Worm (Caenorhabditis elegans) whole organism, early embryonic: ENCODE measurements around the gene M02B1.3.

Source experiments
- ets-7 ChIP-seq: sonication (generic microtip); optimal IDR thresholded peaks from 2 replicates; lab custom pipeline; 2016; ENCODE audit warnings: missing genotype, missing genetic modification characterization, missing compliant biosample characterization
- flt-1 ChIP-seq: fragments of 200-800 bp; sonication (Bioruptor generic); IDR thresholded peaks from 2 replicates; pipeline ENCODE4 v1.3.6; 2022; ENCODE audit warnings: missing genetic modification characterization, missing compliant biosample characterization

DNA sequence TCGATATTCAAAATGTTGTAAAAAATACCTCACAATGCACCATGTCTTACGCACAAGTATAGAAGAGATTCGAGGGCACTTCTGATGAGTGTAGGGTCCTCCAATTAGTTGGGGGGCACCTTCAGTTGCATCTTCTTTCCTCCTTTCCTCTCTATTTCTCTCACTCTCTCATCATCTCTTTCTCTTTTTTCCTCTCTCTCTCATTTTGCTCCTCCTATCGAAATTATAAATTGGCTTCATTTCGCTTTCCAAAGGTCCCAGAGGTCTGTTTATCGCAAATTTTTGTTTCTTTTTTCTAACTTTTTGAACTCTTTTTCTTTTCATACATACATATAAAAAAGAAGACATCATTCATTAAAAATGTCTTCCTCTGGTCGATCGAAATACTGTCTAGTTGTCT is 6.6 kb downstream of the M02B1.3 start:
- TF ChIP-seq ets-7 (tag; lab: Kevin White, UChicago) (no peak), flt-1 (GFP tag; lab: Robert Waterston, UW) (no peak)
